Fruit fly (Drosophila melanogaster): ENCODE measurements around the gene cpo.
A peak's percentile ranks its signal among the peaks of the same experiment; 100 is the strongest.

DNA sequence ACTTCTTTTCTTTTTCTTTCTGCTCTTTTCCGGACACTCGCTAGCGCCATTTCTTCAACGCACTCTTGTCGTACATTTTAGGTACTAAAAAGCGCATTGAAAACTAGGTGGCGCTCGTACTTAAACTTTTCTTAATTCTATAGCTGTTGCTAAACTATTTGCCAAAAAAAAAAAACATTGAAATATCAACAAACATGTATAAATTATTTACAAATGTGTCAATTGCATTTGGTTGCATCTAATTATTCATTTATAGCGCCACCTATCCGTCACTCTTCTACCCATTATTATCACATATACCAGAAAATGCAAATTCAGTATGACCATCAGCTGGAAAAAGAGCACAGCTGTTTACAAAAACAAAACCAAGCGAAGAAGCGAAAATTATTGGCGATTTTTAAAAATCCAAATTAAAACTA is 101.6 kb downstream of the cpo start, which contains the start of gene CG7785:
- TF ChIP-seq CG8478 (optimal IDR thresholded peaks at IDR 0.05) (no peak), CTCF (optimal IDR thresholded peaks at IDR 0.05) (peak; percentile 89 to 90)
